Worm (Caenorhabditis elegans) whole organism, young adult: ENCODE data around the gene F08G2.4.

Source experiments
- B0336.3 ChIP-seq: fragments of 200-800 bp; sonication (Bioruptor generic); IDR thresholded peaks from 2 replicates; pipeline ENCODE4 v1.3.6; 2022; ENCODE audit warnings: missing genetic modification characterization, missing compliant biosample characterization
- C06A6.2 ChIP-seq: fragments of 200-800 bp; sonication (Bioruptor generic); conservative IDR thresholded peaks from 2 replicates; pipeline ENCODE4 v1.3.6; 2022; ENCODE audit warnings: missing genetic modification characterization, missing compliant biosample characterization
- C17E4.6 ChIP-seq: fragments of 200-800 bp; sonication (Bioruptor generic); IDR thresholded peaks from 2 replicates; pipeline ENCODE4 v1.3.6; 2022; ENCODE audit warnings: missing genetic modification reagents, missing genetic modification characterization, missing compliant biosample characterization
- D2030.7 ChIP-seq: fragments of 200-800 bp; sonication (Bioruptor generic); IDR thresholded peaks from 2 replicates; pipeline ENCODE4 v1.3.6; 2022; ENCODE audit warnings: missing genetic modification reagents, missing genetic modification characterization, missing compliant biosample characterization
- F23B12.7 ChIP-seq: sonication (generic microtip); optimal IDR thresholded peaks from 2 replicates; lab custom pipeline; 2017; ENCODE audit warnings: missing genetic modification characterization, mild to moderate bottlenecking, missing compliant biosample characterization, antibody characterized with exemption, moderate library complexity; ENCODE audit not compliant: insufficient read depth
- F39B2.1 ChIP-seq: fragments of 200-800 bp; sonication (Bioruptor generic); IDR thresholded peaks from 2 replicates; pipeline ENCODE4 v1.3.6; 2022; ENCODE audit warnings: missing genetic modification reagents, missing genetic modification characterization, missing compliant biosample characterization
- F52B5.7 ChIP-seq: sonication (generic microtip); optimal IDR thresholded peaks from 2 replicates; lab custom pipeline; 2016; ENCODE audit warnings: mild to moderate bottlenecking, missing genetic modification characterization, missing compliant biosample characterization
- F55B11.4 ChIP-seq: sonication (generic microtip); optimal IDR thresholded peaks from 2 replicates; lab custom pipeline; 2016; ENCODE audit warnings: missing compliant biosample characterization, missing genetic modification characterization, borderline replicate concordance; ENCODE audit not compliant: insufficient read depth
- K12H6.12 ChIP-seq: fragments of 200-800 bp; sonication (Bioruptor generic); optimal IDR thresholded peaks from 2 replicates; lab custom pipeline; 2018; ENCODE audit warnings: mild to moderate bottlenecking, missing genetic modification characterization, missing compliant biosample characterization
- Y53F4B.3 ChIP-seq: fragments of 200-800 bp; sonication (Bioruptor generic); IDR thresholded peaks from 2 replicates; pipeline ENCODE4 v1.3.6; 2022; ENCODE audit warnings: missing genetic modification reagents, missing genetic modification characterization, missing compliant biosample characterization
- Y53G8AR.9 ChIP-seq: fragments of 200-800 bp; sonication (Bioruptor generic); conservative IDR thresholded peaks from 2 replicates; pipeline ENCODE4 v1.3.6; 2022; ENCODE audit warnings: missing genetic modification reagents, missing genetic modification characterization, missing compliant biosample characterization
- Y95B8A.8 ChIP-seq: fragments of 200-800 bp; sonication (Bioruptor generic); IDR thresholded peaks from 2 replicates; pipeline ENCODE4 v1.3.6; 2022; ENCODE audit warnings: missing genetic modification reagents, missing genetic modification characterization, missing compliant biosample characterization
- atf-7 ChIP-seq: sonication (generic microtip); optimal IDR thresholded peaks from 2 replicates; lab custom pipeline; 2017; ENCODE audit warnings: mild to moderate bottlenecking, missing genetic modification characterization, missing compliant biosample characterization
- athp-1 ChIP-seq: sonication (generic microtip); optimal IDR thresholded peaks from 2 replicates; lab custom pipeline; 2017; ENCODE audit warnings: mild to moderate bottlenecking, missing genetic modification characterization, missing compliant biosample characterization
- cebp-2 ChIP-seq: fragments of 200-800 bp; sonication (Bioruptor generic); IDR thresholded peaks from 2 replicates; pipeline ENCODE4 v1.3.6; 2022; ENCODE audit warnings: missing genetic modification characterization, missing compliant biosample characterization
- chd-7 ChIP-seq: sonication (generic microtip); optimal IDR thresholded peaks from 2 replicates; lab custom pipeline; 2016; ENCODE audit warnings: mild to moderate bottlenecking, missing genetic modification characterization, moderate library complexity, missing compliant biosample characterization
- efl-1 ChIP-seq: fragments of 150-350 bp; optimal IDR thresholded peaks from 2 replicates; lab custom pipeline; 2014; ENCODE audit warnings: missing biosample characterization, missing genetic modification reagents, missing genetic modification characterization
- ets-4 ChIP-seq: fragments of 200-800 bp; sonication (Bioruptor generic); optimal IDR thresholded peaks from 2 replicates; lab custom pipeline; 2018; ENCODE audit warnings: mild to moderate bottlenecking, missing genetic modification characterization, missing compliant biosample characterization
- hlh-12 ChIP-seq: sonication (generic microtip); optimal IDR thresholded peaks from 2 replicates; lab custom pipeline; 2016; ENCODE audit warnings: missing genetic modification characterization, missing compliant biosample characterization
- hlh-26 ChIP-seq: fragments of 200-800 bp; sonication (Bioruptor generic); conservative IDR thresholded peaks from 2 replicates; pipeline ENCODE4 v1.3.6; 2022; ENCODE audit warnings: missing genetic modification reagents, missing genetic modification characterization, missing compliant biosample characterization
- hmg-1.2 ChIP-seq: fragments of 200-800 bp; sonication (Bioruptor generic); IDR thresholded peaks from 2 replicates; pipeline ENCODE4 v1.3.6; 2022; ENCODE audit warnings: missing genetic modification reagents, missing genetic modification characterization, missing compliant biosample characterization
- hmg-20 ChIP-seq: fragments of 200-800 bp; sonication (Bioruptor generic); IDR thresholded peaks from 2 replicates; pipeline ENCODE4 v1.3.6; 2022; ENCODE audit warnings: missing genetic modification reagents, missing genetic modification characterization, missing compliant biosample characterization
- hrde-1 ChIP-seq: sonication (generic microtip); optimal IDR thresholded peaks from 2 replicates; lab custom pipeline; 2016; ENCODE audit warnings: missing genetic modification characterization, mild to moderate bottlenecking, missing compliant biosample characterization, moderate library complexity, missing genotype, missing genetic modification reagents, borderline replicate concordance
- hsf-1 ChIP-seq: fragments of 200-800 bp; sonication (Bioruptor generic); IDR thresholded peaks from 2 replicates; pipeline ENCODE4 v1.3.6; 2022; ENCODE audit warnings: missing genetic modification reagents, missing genetic modification characterization, missing compliant biosample characterization
- let-526 ChIP-seq: fragments of 200-800 bp; sonication (Bioruptor generic); IDR thresholded peaks from 2 replicates; pipeline ENCODE4 v1.3.6; 2022; ENCODE audit warnings: missing genetic modification reagents, missing genetic modification characterization, missing compliant biosample characterization
- lin-54 ChIP-seq: fragments of 200-800 bp; sonication (Bioruptor generic); optimal IDR thresholded peaks from 2 replicates; lab custom pipeline; 2018; ENCODE audit warnings: mild to moderate bottlenecking, missing genetic modification characterization, missing compliant biosample characterization
- madf-10 ChIP-seq: sonication (generic microtip); optimal IDR thresholded peaks from 2 replicates; lab custom pipeline; 2016; ENCODE audit warnings: mild to moderate bottlenecking, missing genetic modification characterization, missing compliant biosample characterization
- madf-3 ChIP-seq: fragments of 200-800 bp; sonication (Bioruptor generic); IDR thresholded peaks from 2 replicates; pipeline ENCODE4 v1.3.6; 2022; ENCODE audit warnings: missing genetic modification reagents, missing genetic modification characterization, missing compliant biosample characterization
- madf-6 ChIP-seq: fragments of 200-800 bp; sonication (Bioruptor generic); IDR thresholded peaks from 2 replicates; pipeline ENCODE4 v1.3.6; 2022; ENCODE audit warnings: missing genetic modification reagents, missing genetic modification characterization, missing compliant biosample characterization
- mcd-1 ChIP-seq: fragments of 200-800 bp; sonication (Bioruptor generic); IDR thresholded peaks from 2 replicates; pipeline ENCODE4 v1.3.6; 2022; ENCODE audit warnings: missing genetic modification reagents, missing genetic modification characterization, missing compliant biosample characterization
- nfyb-1 ChIP-seq: fragments of 200-800 bp; sonication (Bioruptor generic); IDR thresholded peaks from 2 replicates; pipeline ENCODE4 v1.3.6; 2022; ENCODE audit warnings: missing genetic modification reagents, missing genetic modification characterization, missing compliant biosample characterization
- rcor-1 ChIP-seq: fragments of 200-800 bp; sonication (Bioruptor generic); IDR thresholded peaks from 2 replicates; pipeline ENCODE4 v1.3.6; 2022; ENCODE audit warnings: missing genetic modification reagents, missing genetic modification characterization, missing compliant biosample characterization
- rpc-1 ChIP-seq, 2 experiments: fragments of 150-350 bp in 1 of 2; sonication (generic microtip) in 1 of 2; optimal IDR thresholded peaks; 2 replicates each; lab custom pipeline; 2014 to 2018; ENCODE audit warnings: missing biosample characterization in 1 of 2, missing genetic modification characterization in 1 of 2, missing genetic modification reagents in 1 of 2, missing genotype in 1 of 2
- sdz-38 ChIP-seq: sonication (generic microtip); optimal IDR thresholded peaks from 2 replicates; lab custom pipeline; 2016; ENCODE audit warnings: missing genotype, missing genetic modification characterization, missing compliant biosample characterization
- snpc-1.3 ChIP-seq: sonication (generic microtip); optimal IDR thresholded peaks from 2 replicates; lab custom pipeline; 2017; ENCODE audit warnings: missing genetic modification characterization, mild to moderate bottlenecking, missing compliant biosample characterization, antibody characterized with exemption, moderate library complexity, missing genotype, missing genetic modification reagents; ENCODE audit not compliant: insufficient read depth
- somi-1 ChIP-seq: fragments of 200-800 bp; sonication (Bioruptor generic); optimal IDR thresholded peaks from 2 replicates; lab custom pipeline; 2018; ENCODE audit warnings: mild to moderate bottlenecking, missing genetic modification characterization, missing compliant biosample characterization
- sptf-2 ChIP-seq: fragments of 200-800 bp; sonication (Bioruptor generic); optimal IDR thresholded peaks from 2 replicates; lab custom pipeline; 2018; ENCODE audit warnings: mild to moderate bottlenecking, missing genetic modification characterization, missing compliant biosample characterization
- tbp1 ChIP-seq: fragments of 200-800 bp; sonication (Bioruptor generic); optimal IDR thresholded peaks from 2 replicates; lab custom pipeline; 2018; ENCODE audit warnings: mild to moderate bottlenecking, missing genetic modification characterization, missing compliant biosample characterization
- tlf-1 ChIP-seq: fragments of 200-800 bp; sonication (Bioruptor generic); optimal IDR thresholded peaks from 2 replicates; lab custom pipeline; 2018; ENCODE audit warnings: mild to moderate bottlenecking, missing genetic modification characterization, missing compliant biosample characterization
- unc-62 ChIP-seq: fragments of 150-350 bp; optimal IDR thresholded peaks from 2 replicates; lab custom pipeline; 2014; ENCODE audit warnings: missing biosample characterization, missing genetic modification reagents, missing genetic modification characterization
- zfh-2 ChIP-seq: fragments of 200-800 bp; sonication (Bioruptor generic); conservative IDR thresholded peaks from 2 replicates; pipeline ENCODE4 v1.3.6; 2022; ENCODE audit warnings: missing genetic modification reagents, missing genetic modification characterization, missing compliant biosample characterization
- ztf-18 ChIP-seq: sonication (generic microtip); optimal IDR thresholded peaks from 2 replicates; lab custom pipeline; 2016; ENCODE audit warnings: missing genotype, mild to moderate bottlenecking, missing genetic modification characterization, missing compliant biosample characterization
- ztf-25 ChIP-seq: fragments of 200-800 bp; sonication (Bioruptor generic); IDR thresholded peaks from 2 replicates; pipeline ENCODE4 v1.3.6; 2022; ENCODE audit warnings: missing genetic modification reagents, missing genetic modification characterization, missing compliant biosample characterization

Gene F08G2.4

DNA sequence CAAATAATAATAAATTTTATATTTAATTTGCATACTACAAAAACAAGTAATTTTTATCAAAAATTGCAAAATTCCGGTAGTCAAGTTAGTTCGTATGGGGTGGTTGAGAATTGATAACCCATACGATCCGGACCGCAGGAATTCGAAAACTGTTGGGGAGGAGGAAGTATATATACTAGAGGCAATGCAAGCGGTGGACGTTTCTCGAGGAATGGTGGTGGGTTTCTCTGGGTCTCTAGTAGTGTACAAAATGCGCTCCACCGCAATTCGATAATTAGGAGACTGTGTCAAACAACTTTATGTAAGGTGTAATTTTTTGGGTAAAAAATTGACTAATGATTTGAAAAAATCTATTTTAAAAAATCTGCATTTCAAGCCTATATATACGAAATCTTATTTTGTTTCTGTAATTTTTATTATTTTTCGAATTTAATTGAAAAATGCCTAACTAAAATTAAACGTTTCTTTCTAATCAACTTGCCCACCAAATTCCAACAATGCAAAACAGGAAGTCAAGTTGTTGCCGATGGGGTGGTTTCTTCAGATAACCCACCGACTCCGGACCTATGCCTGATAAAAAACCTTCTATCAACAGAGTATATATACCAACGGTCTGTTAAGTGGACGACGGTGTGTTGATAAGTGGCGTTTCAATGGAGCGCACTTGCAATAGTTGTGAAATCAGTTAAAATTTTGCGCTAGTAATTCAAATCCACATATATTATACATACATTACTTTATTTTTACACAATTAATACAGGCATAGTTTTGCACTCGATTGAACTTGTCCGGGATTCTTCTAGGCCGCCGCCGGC, 4.2 kb downstream of the F08G2.4 start (continued):
- TF ChIP-seq C17E4.6, result no peak
- TF ChIP-seq hlh-12 (tag; lab: Kevin White, UChicago), result no peak
- TF ChIP-seq chd-7, result peak; percentile 80
- peak; percentile 41 for TF ChIP-seq snpc-1.3 (tag; lab: Kevin White, UChicago)
- TF ChIP-seq tbp1, result peak; percentile 90
- TF ChIP-seq F39B2.1 (GFP tag; lab: Robert Waterston, UW), result no peak
- peak; percentile 80 for TF ChIP-seq Y53G8AR.9 (GFP tag; lab: Robert Waterston, UW)
- peak; percentile 76; the same call in 1 of the 2 replicates for TF ChIP-seq hmg-20
- peak; percentile 81 for TF ChIP-seq somi-1 (GFP tag; lab: Kevin White, UChicago)
- no peak for TF ChIP-seq unc-62
- TF ChIP-seq hlh-26, result no peak
- TF ChIP-seq sdz-38, result no peak
- 0 out of 2 replicates have a peak, but pooled peaks have one; percentile 69 for TF ChIP-seq cebp-2
- TF ChIP-seq tlf-1 (GFP tag; lab: Kevin White, UChicago), result peak; percentile 40
- TF ChIP-seq rpc-1 (optimal IDR thresholded peaks at IDR 0.05; lab: Kevin White, UChicago), result peak; percentile 79
- peak; percentile 78 for TF ChIP-seq rpc-1 (tag; optimal IDR thresholded peaks at IDR 0.05; lab: Kevin White, UChicago)
- peak; percentile 76 for TF ChIP-seq lin-54 (GFP tag; lab: Kevin White, UChicago)
- TF ChIP-seq hsf-1 (GFP tag; lab: Robert Waterston, UW), result 0 out of 2 replicates have a peak, but pooled peaks have one; percentile 32
- peak; percentile 38; the same call in 1 of the 2 replicates for TF ChIP-seq madf-6
- peak; percentile 84 for TF ChIP-seq F23B12.7 (tag; lab: Kevin White, UChicago)
- no peak for TF ChIP-seq ets-4 (GFP tag; lab: Kevin White, UChicago)
- peak; percentile 80 for TF ChIP-seq hmg-1.2 (GFP tag; lab: Robert Waterston, UW)
- no peak for TF ChIP-seq Y53F4B.3 (GFP tag; lab: Robert Waterston, UW)
- TF ChIP-seq K12H6.12 (tag; lab: Kevin White, UChicago), result peak; percentile 85
- no peak for TF ChIP-seq efl-1 (GFP tag; lab: Kevin White, UChicago)
- TF ChIP-seq Y95B8A.8 (GFP tag; lab: Robert Waterston, UW), result 0 out of 2 replicates have a peak, but pooled peaks have one; percentile 27
- peak; percentile 85 for TF ChIP-seq C06A6.2 (GFP tag; lab: Robert Waterston, UW)
- peak; percentile 53 for TF ChIP-seq F52B5.7 (tag; lab: Kevin White, UChicago)
- TF ChIP-seq atf-7, result peak; percentile 66
- TF ChIP-seq D2030.7 (GFP tag; lab: Robert Waterston, UW), result peak; percentile 41
- no peak for TF ChIP-seq sptf-2
- no peak for TF ChIP-seq F55B11.4 (tag; lab: Kevin White, UChicago)
- TF ChIP-seq B0336.3 (GFP tag; lab: Robert Waterston, UW), result peak; percentile 53; the same call in 1 of the 2 replicates
- TF ChIP-seq let-526 (GFP tag; lab: Robert Waterston, UW), result peak; percentile 55; the same call in 1 of the 2 replicates
- peak; percentile 65 for TF ChIP-seq madf-10 (tag; lab: Kevin White, UChicago)
- 0 out of 2 replicates have a peak, but pooled peaks have one; percentile 44 for TF ChIP-seq ztf-25 (GFP tag; lab: Robert Waterston, UW)
- peak; percentile 82 for TF ChIP-seq rcor-1
- TF ChIP-seq mcd-1, result peak; percentile 90
- no peak for TF ChIP-seq zfh-2 (GFP tag; lab: Robert Waterston, UW)
- TF ChIP-seq madf-3 (GFP tag; lab: Robert Waterston, UW), result 0 out of 2 replicates have a peak, but pooled peaks have one; percentile 46
- TF ChIP-seq nfyb-1 (GFP tag; lab: Robert Waterston, UW), result peak; percentile 92
- TF ChIP-seq athp-1 (tag; lab: Kevin White, UChicago), result peak; percentile 54
- no peak for TF ChIP-seq hrde-1 (tag; lab: Kevin White, UChicago)
- peak; percentile 39 for TF ChIP-seq ztf-18 (tag; lab: Kevin White, UChicago)
